Worm (Caenorhabditis elegans) whole organism, L1 larva: Measurements from ENCODE around the gene T28H11.7.

Source experiments
- C04F5.9 ChIP-seq: sonication (generic microtip); optimal IDR thresholded peaks from 2 replicates; lab custom pipeline; 2016; ENCODE audit warnings: missing genetic modification characterization, missing compliant biosample characterization
- aha-1 ChIP-seq: fragments of 150-350 bp; optimal IDR thresholded peaks from 2 replicates; lab custom pipeline; 2014; ENCODE audit warnings: missing biosample characterization, missing genetic modification characterization
- aly-2 ChIP-seq: fragments of 150-350 bp; optimal IDR thresholded peaks from 2 replicates; lab custom pipeline; 2014; ENCODE audit warnings: missing biosample characterization, missing genetic modification characterization
- ceh-63 ChIP-seq: fragments of 200-800 bp; sonication (Bioruptor generic); optimal IDR thresholded peaks from 2 replicates; lab custom pipeline; 2018; ENCODE audit warnings: mild to moderate bottlenecking, missing genetic modification characterization, missing compliant biosample characterization
- ces-1 ChIP-seq: fragments of 150-350 bp; optimal IDR thresholded peaks from 2 replicates; lab custom pipeline; 2014; ENCODE audit warnings: missing biosample characterization, missing genetic modification reagents, missing genetic modification characterization
- dpl-1 ChIP-seq, 3 experiments: fragments of 150-350 bp in 2 of 3; sonication (generic microtip) in 1 of 3; optimal IDR thresholded peaks; 2 replicates each; lab custom pipeline; 2014 to 2017; ENCODE audit warnings: missing biosample characterization in 3 of 3, missing genetic modification characterization in 3 of 3, missing genetic modification reagents in 3 of 3
- efl-1 ChIP-seq, 4 experiments: fragments of 150-350 bp; optimal IDR thresholded peaks in 3 of 4; peaks in 1 of 4; 1 replicate in 1 of 4; 2 replicates in 3 of 4; lab custom pipeline; 2014; ENCODE audit warnings: missing biosample characterization in 2 of 4, missing genetic modification characterization in 2 of 4, missing genetic modification reagents in 2 of 4
- egl-27 ChIP-seq, 2 experiments: fragments of 150-350 bp in 1 of 2; sonication (generic microtip); optimal IDR thresholded peaks; 3 replicates each; lab custom pipeline; 2017 to 2018; ENCODE audit warnings: missing biosample characterization in 2 of 2, missing genetic modification characterization in 2 of 2, missing genetic modification reagents in 2 of 2
- ets-5 ChIP-seq: fragments of 200-800 bp; sonication (Bioruptor generic); IDR thresholded peaks from 2 replicates; pipeline ENCODE4 v1.3.6; 2022; ENCODE audit warnings: missing genetic modification characterization, missing compliant biosample characterization
- fkh-4 ChIP-seq: sonication (generic microtip); optimal IDR thresholded peaks from 2 replicates; lab custom pipeline; 2016; ENCODE audit warnings: missing compliant biosample characterization, missing genetic modification characterization, borderline replicate concordance
- grh-1 ChIP-seq: fragments of 200-800 bp; sonication (Bioruptor generic); IDR thresholded peaks from 2 replicates; pipeline ENCODE4 v1.3.6; 2022; ENCODE audit warnings: missing genetic modification reagents, missing genetic modification characterization, missing compliant biosample characterization
- hpl-2 ChIP-seq: fragments of 150-350 bp; optimal IDR thresholded peaks from 2 replicates; lab custom pipeline; 2014; ENCODE audit warnings: missing biosample characterization, missing genetic modification reagents, missing genetic modification characterization
- irx-1 ChIP-seq: sonication (generic microtip); optimal IDR thresholded peaks from 2 replicates; lab custom pipeline; 2016; ENCODE audit warnings: missing genetic modification characterization, missing compliant biosample characterization
- isw-1 ChIP-seq: fragments of 200-800 bp; sonication (Bioruptor generic); IDR thresholded peaks from 2 replicates; pipeline ENCODE4 v1.3.6; 2022; ENCODE audit warnings: missing genetic modification characterization, missing compliant biosample characterization
- lin-35 ChIP-seq, 2 experiments: fragments of 150-350 bp; optimal IDR thresholded peaks; 2 replicates each; lab custom pipeline; 2014; ENCODE audit warnings: missing biosample characterization in 2 of 2, missing genetic modification characterization in 2 of 2, missing genetic modification reagents in 2 of 2
- mab-9 ChIP-seq: fragments of 200-800 bp; sonication (Bioruptor generic); IDR thresholded peaks from 2 replicates; pipeline ENCODE4 v1.3.6; 2022; ENCODE audit warnings: missing genetic modification reagents, missing genetic modification characterization, missing compliant biosample characterization
- mef-2 ChIP-seq: fragments of 150-350 bp; optimal IDR thresholded peaks from 2 replicates; lab custom pipeline; 2014; ENCODE audit warnings: missing biosample characterization, missing genetic modification characterization
- nhr-11 ChIP-seq: fragments of 150-350 bp; optimal IDR thresholded peaks from 2 replicates; lab custom pipeline; 2014; ENCODE audit warnings: missing biosample characterization, missing genetic modification characterization
- nhr-237 ChIP-seq: fragments of 150-350 bp; optimal IDR thresholded peaks from 2 replicates; lab custom pipeline; 2014; ENCODE audit warnings: missing biosample characterization, missing genetic modification characterization
- nhr-71 ChIP-seq: sonication (generic microtip); optimal IDR thresholded peaks from 2 replicates; lab custom pipeline; 2016; ENCODE audit warnings: mild to moderate bottlenecking, missing genetic modification characterization, moderate library complexity, missing compliant biosample characterization
- nhr-77 ChIP-seq: fragments of 150-350 bp; optimal IDR thresholded peaks from 2 replicates; lab custom pipeline; 2014; ENCODE audit warnings: missing biosample characterization, missing genetic modification characterization
- nhr-84 ChIP-seq: sonication (generic microtip); optimal IDR thresholded peaks from 2 replicates; lab custom pipeline; 2017; ENCODE audit warnings: missing biosample characterization, missing genetic modification characterization
- nhr-85 ChIP-seq: sonication (generic microtip); peaks from one replicate; lab custom pipeline; 2016; ENCODE audit warnings: missing genetic modification characterization, inconsistent platforms, missing compliant biosample characterization
- nhr-90 ChIP-seq: sonication (generic microtip); optimal IDR thresholded peaks from 2 replicates; lab custom pipeline; 2016; ENCODE audit warnings: mild to moderate bottlenecking, missing genetic modification characterization, missing compliant biosample characterization; ENCODE audit not compliant: poor library complexity
- pax-3 ChIP-seq: fragments of 200-800 bp; sonication (Bioruptor generic); optimal IDR thresholded peaks from 2 replicates; lab custom pipeline; 2018; ENCODE audit warnings: mild to moderate bottlenecking, missing genetic modification characterization, moderate library complexity, missing compliant biosample characterization
- skn-1 ChIP-seq: fragments of 150-350 bp; optimal IDR thresholded peaks from 2 replicates; lab custom pipeline; 2014; ENCODE audit warnings: missing biosample characterization, missing genetic modification characterization
- sox-4 ChIP-seq: sonication (generic microtip); optimal IDR thresholded peaks from 2 replicates; lab custom pipeline; 2016; ENCODE audit warnings: missing genetic modification characterization, missing compliant biosample characterization
- sptf-1 ChIP-seq: fragments of 150-350 bp; optimal IDR thresholded peaks from 2 replicates; lab custom pipeline; 2014; ENCODE audit warnings: missing biosample characterization, missing genetic modification characterization
- unc-130 ChIP-seq: fragments of 150-350 bp; optimal IDR thresholded peaks from 2 replicates; lab custom pipeline; 2017; ENCODE audit warnings: missing biosample characterization, missing genetic modification characterization, inconsistent platforms
- unc-30 ChIP-seq: sonication (generic microtip); optimal IDR thresholded peaks from 2 replicates; lab custom pipeline; 2017; ENCODE audit warnings: missing biosample characterization, missing genetic modification characterization
- unc-62 ChIP-seq: fragments of 150-350 bp; optimal IDR thresholded peaks from 2 replicates; lab custom pipeline; 2014; ENCODE audit warnings: missing biosample characterization, missing genetic modification reagents, missing genetic modification characterization
- zip-4 ChIP-seq: fragments of 200-800 bp; sonication (Bioruptor generic); optimal IDR thresholded peaks from 2 replicates; lab custom pipeline; 2018; ENCODE audit warnings: mild to moderate bottlenecking, missing genetic modification characterization, moderate library complexity, missing compliant biosample characterization
- ztf-4 ChIP-seq: fragments of 150-350 bp; optimal IDR thresholded peaks from 2 replicates; lab custom pipeline; 2014; ENCODE audit warnings: missing biosample characterization, missing genetic modification characterization

T28H11.7 gene

DNA sequence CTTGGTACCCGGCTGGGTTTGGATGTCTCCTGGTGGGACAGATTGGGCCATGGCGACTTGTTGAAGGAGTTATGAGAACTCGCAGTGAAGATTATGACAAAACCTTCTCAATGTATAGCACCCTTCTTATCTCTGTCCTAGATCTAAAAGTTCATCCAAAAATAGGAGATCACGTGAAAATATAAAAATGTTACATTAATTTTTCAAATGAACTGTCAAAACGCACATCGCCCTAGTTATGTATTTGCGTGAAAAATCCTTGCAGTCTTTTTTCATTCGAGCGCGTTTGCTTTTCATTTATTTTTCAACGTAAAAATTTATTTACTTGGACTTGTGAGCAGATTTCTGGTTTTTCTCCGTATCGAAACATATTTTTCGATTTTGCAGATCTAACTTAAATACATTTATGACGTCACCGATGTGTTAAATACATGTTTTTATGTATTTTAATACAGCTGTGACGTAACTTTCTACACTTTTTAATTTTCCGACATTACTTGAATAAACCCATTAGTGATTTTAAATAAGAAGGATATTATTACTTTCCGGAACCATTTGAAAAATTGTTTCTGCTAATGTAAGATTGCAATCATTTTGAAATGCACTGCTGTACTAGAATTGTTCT is 39.1 kb upstream of the T28H11.7 start, which contains the start of gene msp-55:
Gene msp-55, minus strand, starts transcription at position 51 of the 625 bp plus-strand sequence.
- TF ChIP-seq hpl-2 (GFP tag; lab: Kevin White, UChicago) = no peak
- no peak for TF ChIP-seq egl-27 (tag; optimal IDR thresholded peaks at IDR 0.05; lab: Kevin White, UChicago)
- no peak for TF ChIP-seq ces-1 (GFP tag; lab: Kevin White, UChicago)
- TF ChIP-seq efl-1 (optimal IDR thresholded peaks at IDR 0.05; lab: Kevin White, UChicago) = no peak
- no peak for TF ChIP-seq efl-1 (GFP tag; optimal IDR thresholded peaks at IDR 0.05 in 1 of 2; lab: Kevin White, UChicago)
- no peak for TF ChIP-seq ets-5 (GFP tag; lab: Robert Waterston, UW)
- no peak for TF ChIP-seq nhr-237

- TF ChIP-seq grh-1 (GFP tag; lab: Robert Waterston, UW) (no peak), aha-1 (no peak), unc-30 (tag; lab: Kevin White, UChicago) (peak; percentile 62), nhr-11 (tag; lab: Kevin White, UChicago) (no peak), pax-3 (tag; lab: Kevin White, UChicago) (no peak), ztf-4 (tag; lab: Kevin White, UChicago) (no peak), C04F5.9 (tag; lab: Kevin White, UChicago) (no peak), mab-9 (peak; percentile 48; the same call in 1 of the 2 replicates), unc-130 (tag; lab: Kevin White, UChicago) (no peak)
Observed at ce11 chrIV:5054297-5054696, 37.3 kb upstream of the T28H11.7 start.

- no peak for TF ChIP-seq nhr-90 (tag; lab: Kevin White, UChicago)
- TF ChIP-seq ets-5 (GFP tag; lab: Robert Waterston, UW) = no peak
- no peak for TF ChIP-seq sptf-1
- TF ChIP-seq hpl-2 (GFP tag; lab: Kevin White, UChicago) = no peak
- no peak for TF ChIP-seq mef-2 (tag; lab: Kevin White, UChicago)
- no peak for TF ChIP-seq skn-1 (tag; lab: Kevin White, UChicago)
- TF ChIP-seq zip-4 (GFP tag; lab: Kevin White, UChicago) = no peak
- no peak for TF ChIP-seq unc-62 (GFP tag; lab: Kevin White, UChicago)
- no peak for TF ChIP-seq nhr-77
Observed at ce11 chrIV:5045389-5045788, 28.4 kb upstream of the T28H11.7 start, which contains the start of gene hot-9. TSS of gene hot-9 (minus strand) at chrIV:5045489.

- peak; percentile 49 for TF ChIP-seq nhr-85 (tag; lab: Kevin White, UChicago)
- no peak for TF ChIP-seq nhr-84 (tag; lab: Kevin White, UChicago)
Observed at ce11 chrIV:5038744-5039143, 21.8 kb upstream of the T28H11.7 start.

ce11 chrIV:5037489-5037888 is 20.5 kb upstream of the T28H11.7 start, which contains the start of gene C09B9.1:
TSS of gene C09B9.1 (plus strand) at chrIV:5037789.
- TF ChIP-seq fkh-4 (no peak), efl-1 (optimal IDR thresholded peaks at IDR 0.05; lab: Kevin White, UChicago) (no peak), efl-1 (GFP tag; optimal IDR thresholded peaks at IDR 0.05 in 1 of 2; lab: Kevin White, UChicago) (no peak), lin-35 (GFP tag; optimal IDR thresholded peaks at IDR 0.05; lab: Kevin White, UChicago) (no peak), egl-27 (tag; optimal IDR thresholded peaks at IDR 0.05; lab: Kevin White, UChicago) (no peak), sox-4 (tag; lab: Kevin White, UChicago) (no peak), nhr-71 (tag; lab: Kevin White, UChicago) (no peak), irx-1 (no peak), nhr-11 (tag; lab: Kevin White, UChicago) (no peak), isw-1 (GFP tag; lab: Robert Waterston, UW) (no peak), aha-1 (no peak), dpl-1 (GFP tag; optimal IDR thresholded peaks at IDR 0.05; lab: Kevin White, UChicago) (no peak), ceh-63 (GFP tag; lab: Kevin White, UChicago) (no peak), aly-2 (tag; lab: Kevin White, UChicago) (no peak)
